Fruit fly (Drosophila melanogaster): ENCODE data around the gene Klp98A.

DNA sequence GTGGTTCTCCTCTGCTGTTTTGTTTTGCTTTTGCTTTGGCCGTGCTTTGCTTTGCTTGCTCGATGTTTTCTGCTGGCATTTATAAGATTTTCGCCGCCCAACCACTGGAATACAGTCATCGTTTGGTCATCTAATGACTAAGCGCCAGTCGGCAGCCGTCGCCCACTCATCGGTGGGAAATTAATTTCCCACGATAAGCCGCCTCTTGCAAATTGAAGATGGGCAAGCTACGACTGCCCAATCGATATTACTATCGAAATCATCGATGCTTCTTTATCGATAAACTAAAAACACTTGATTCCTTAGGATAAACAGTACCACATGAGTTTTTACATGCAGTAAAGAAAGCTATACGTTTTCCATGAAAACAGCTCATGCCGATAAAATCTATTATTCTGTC lies 11.7 kb upstream of the Klp98A start:
- TF ChIP-seq psq (optimal IDR thresholded peaks at IDR 0.05) (no peak), h (optimal IDR thresholded peaks at IDR 0.05) (no peak), ttk (optimal IDR thresholded peaks at IDR 0.05) (no peak), Sin3A (optimal IDR thresholded peaks at IDR 0.05) (no peak), insv (optimal IDR thresholded peaks at IDR 0.05) (no peak)
